Fruit fly (Drosophila melanogaster) whole organism, embryonic: ENCODE measurements around the gene Rad60.

Experiments used
- Antp ChIP-seq: fragments of 200-800 bp; sonication (Bioruptor generic); optimal IDR thresholded peaks from 3 replicates; lab custom pipeline; 2016; ENCODE audit warnings: missing biosample characterization, missing genetic modification characterization
- B-H2 ChIP-seq: fragments of 200-800 bp; sonication (Bioruptor generic); optimal IDR thresholded peaks from 2 replicates; lab custom pipeline; 2018; ENCODE audit warnings: missing biosample characterization, mild to moderate bottlenecking, missing genetic modification characterization
- Bdp1 ChIP-seq: fragments of 200-800 bp; sonication (Bioruptor generic); optimal IDR thresholded peaks from 3 replicates; lab custom pipeline; 2016; ENCODE audit warnings: missing biosample characterization, missing genetic modification characterization
- CG10274 ChIP-seq: fragments of 200-800 bp; sonication (Bioruptor generic); optimal IDR thresholded peaks from 3 replicates; lab custom pipeline; 2017; ENCODE audit warnings: missing biosample characterization, mild to moderate bottlenecking, missing genetic modification characterization
- CG13287 ChIP-seq: fragments of 200-800 bp; sonication (Bioruptor generic); IDR thresholded peaks from 2 replicates; pipeline ENCODE4 v1.3.6; 2022; ENCODE audit warnings: missing biosample characterization, missing genetic modification characterization; ENCODE audit not compliant: partially characterized antibody
- CG13775 ChIP-seq: fragments of 200-800 bp; sonication (Bioruptor generic); optimal IDR thresholded peaks from 3 replicates; lab custom pipeline; 2017; ENCODE audit warnings: missing biosample characterization, mild to moderate bottlenecking, missing genetic modification characterization
- CG14050 ChIP-seq: fragments of 200-800 bp; sonication (Bioruptor generic); IDR thresholded peaks from 3 replicates; pipeline ENCODE4 v1.3.6; 2022; ENCODE audit warnings: missing biosample characterization, missing genetic modification characterization
- CG14441 ChIP-seq: fragments of 200-800 bp; sonication (Bioruptor generic); IDR thresholded peaks from 2 replicates; pipeline ENCODE4 v1.3.6; 2022; ENCODE audit warnings: missing biosample characterization, missing genetic modification characterization
- CG14667 ChIP-seq: fragments of 200-800 bp; sonication (Bioruptor generic); IDR thresholded peaks from 2 replicates; pipeline ENCODE4 v1.3.6; 2022; ENCODE audit warnings: missing biosample characterization, missing genetic modification characterization
- CG17568 ChIP-seq: fragments of 200-800 bp; sonication (Bioruptor generic); optimal IDR thresholded peaks from 2 replicates; lab custom pipeline; 2018; ENCODE audit warnings: missing biosample characterization, mild to moderate bottlenecking, missing genetic modification characterization, moderate library complexity
- CG17829 ChIP-seq: fragments of 200-800 bp; optimal IDR thresholded peaks from 2 replicates; lab custom pipeline; 2019; ENCODE audit warnings: missing biosample characterization, mild to moderate bottlenecking, missing genetic modification characterization, moderate library complexity
- CG18599 ChIP-seq: fragments of 200-800 bp; sonication (Bioruptor generic); optimal IDR thresholded peaks from 3 replicates; lab custom pipeline; 2017; ENCODE audit warnings: missing biosample characterization, missing genetic modification characterization, mild to moderate bottlenecking, moderate library complexity, missing genetic modification reagents
- CG18764 ChIP-seq: fragments of 200-800 bp; sonication (Bioruptor generic); optimal IDR thresholded peaks from 3 replicates; lab custom pipeline; 2016; ENCODE audit warnings: missing biosample characterization, missing genetic modification characterization
- CG3847 ChIP-seq: fragments of 200-800 bp; sonication (Bioruptor generic); IDR thresholded peaks from 2 replicates; pipeline ENCODE4 v1.3.6; 2022; ENCODE audit warnings: missing biosample characterization, missing genetic modification characterization
- CG5245 ChIP-seq: fragments of 200-800 bp; sonication (Bioruptor generic); optimal IDR thresholded peaks from 3 replicates; lab custom pipeline; 2016; ENCODE audit warnings: missing biosample characterization, missing genetic modification characterization
- CG6272 ChIP-seq: fragments of 200-800 bp; sonication (Bioruptor generic); IDR thresholded peaks from 2 replicates; pipeline ENCODE4 v1.3.6; 2022; ENCODE audit warnings: missing biosample characterization, missing genetic modification characterization
- CG6689 ChIP-seq: fragments of 200-800 bp; sonication (Bioruptor generic); IDR thresholded peaks from 2 replicates; pipeline ENCODE4 v1.3.6; 2022; ENCODE audit warnings: missing biosample characterization, missing genetic modification characterization
- CG7987 ChIP-seq: fragments of 200-800 bp; sonication (Bioruptor generic); optimal IDR thresholded peaks from 2 replicates; lab custom pipeline; 2018; ENCODE audit warnings: missing biosample characterization, mild to moderate bottlenecking, missing genetic modification characterization, moderate library complexity
- CG8388 ChIP-seq: fragments of 200-800 bp; sonication (Bioruptor generic); optimal IDR thresholded peaks from 2 replicates; lab custom pipeline; 2019; ENCODE audit warnings: missing biosample characterization, mild to moderate bottlenecking, missing genetic modification characterization, moderate library complexity
- CG8924 ChIP-seq: fragments of 200-800 bp; optimal IDR thresholded peaks from 3 replicates; lab custom pipeline; 2019; ENCODE audit warnings: missing biosample characterization, mild to moderate bottlenecking, missing genetic modification characterization, moderate library complexity
- CG9797 ChIP-seq: fragments of 200-800 bp; sonication (Bioruptor generic); optimal IDR thresholded peaks from 3 replicates; lab custom pipeline; 2018; ENCODE audit warnings: missing biosample characterization, mild to moderate bottlenecking, missing genetic modification characterization
- ERR ChIP-seq: fragments of 200-800 bp; sonication (Bioruptor generic); optimal IDR thresholded peaks from 2 replicates; lab custom pipeline; 2016; ENCODE audit warnings: missing biosample characterization, missing genetic modification characterization
- Eip74EF ChIP-seq, 2 experiments: fragments of 200-800 bp in 1 of 2; fragments of >200 bp in 1 of 2; sonication (Bioruptor generic) in 1 of 2; optimal IDR thresholded peaks; 2 replicates each; lab custom pipeline; 2017 to 2019; ENCODE audit warnings: missing biosample characterization in 2 of 2, missing genetic modification characterization in 2 of 2, mild to moderate bottlenecking in 1 of 2, moderate library complexity in 1 of 2
- Fer2 ChIP-seq: fragments of 200-800 bp; sonication (Bioruptor generic); optimal IDR thresholded peaks from 2 replicates; lab custom pipeline; 2018; ENCODE audit warnings: missing biosample characterization, mild to moderate bottlenecking, missing genetic modification characterization, moderate library complexity
- Hr51 ChIP-seq, 2 experiments: fragments of 200-800 bp; sonication (Bioruptor generic); optimal IDR thresholded peaks; 2 replicates in 1 of 2; 3 replicates in 1 of 2; lab custom pipeline; 2016 to 2018; ENCODE audit warnings: missing biosample characterization in 2 of 2, missing genetic modification characterization in 2 of 2, mild to moderate bottlenecking in 1 of 2, moderate library complexity in 1 of 2
- Neu2 ChIP-seq: fragments of 200-800 bp; sonication (Bioruptor generic); optimal IDR thresholded peaks from 3 replicates; lab custom pipeline; 2016; ENCODE audit warnings: missing biosample characterization, missing genetic modification characterization, borderline replicate concordance
- Stat92E ChIP-seq, 3 experiments: fragments of >200 bp in 2 of 3; fragments of 200-800 bp in 1 of 3; sonication (Bioruptor generic) in 1 of 3; optimal IDR thresholded peaks; 2 replicates each; lab custom pipeline; 2017 to 2019; ENCODE audit warnings: missing biosample characterization in 3 of 3, missing genetic modification characterization in 3 of 3, mild to moderate bottlenecking in 1 of 3, moderate library complexity in 1 of 3
- Trl ChIP-seq, 3 experiments: fragments of >200 bp in 2 of 3; fragments of 200-800 bp in 1 of 3; sonication (Bioruptor generic) in 1 of 3; optimal IDR thresholded peaks; 2 replicates in 1 of 3; 3 replicates in 2 of 3; lab custom pipeline; 2016 to 2017; ENCODE audit warnings: missing biosample characterization in 1 of 3, missing genetic modification characterization in 1 of 3
- ap ChIP-seq: fragments of 200-800 bp; sonication (Bioruptor generic); IDR thresholded peaks from 2 replicates; pipeline ENCODE4 v1.3.6; 2022; ENCODE audit warnings: missing biosample characterization, missing genetic modification characterization
- bcd ChIP-seq: fragments of 200-800 bp; sonication (Bioruptor generic); optimal IDR thresholded peaks from 2 replicates; lab custom pipeline; 2017; ENCODE audit warnings: missing biosample characterization, mild to moderate bottlenecking, missing genetic modification characterization
- cad ChIP-seq: fragments of >200 bp; optimal IDR thresholded peaks from 2 replicates; lab custom pipeline; 2017; ENCODE audit warnings: missing biosample characterization, missing genetic modification characterization
- crc ChIP-seq: fragments of 200-800 bp; sonication (Bioruptor generic); optimal IDR thresholded peaks from 2 replicates; lab custom pipeline; 2016; ENCODE audit warnings: missing biosample characterization, missing genetic modification characterization
- dmrt99B ChIP-seq: fragments of 200-800 bp; sonication (Bioruptor generic); optimal IDR thresholded peaks from 2 replicates; lab custom pipeline; 2018; ENCODE audit warnings: missing biosample characterization, mild to moderate bottlenecking, missing genetic modification characterization, moderate library complexity
- gce ChIP-seq: fragments of 200-800 bp; sonication (Bioruptor generic); IDR thresholded peaks from 3 replicates; pipeline ENCODE4 v1.3.6; 2022; ENCODE audit warnings: missing biosample characterization, missing genetic modification characterization
- gem ChIP-seq: fragments of 200-800 bp; sonication (Bioruptor generic); optimal IDR thresholded peaks from 2 replicates; lab custom pipeline; 2019; ENCODE audit warnings: missing biosample characterization, mild to moderate bottlenecking, missing genetic modification characterization, moderate library complexity
- ham ChIP-seq: fragments of 200-800 bp; sonication (Bioruptor generic); IDR thresholded peaks from 2 replicates; pipeline ENCODE4 v1.3.6; 2022; ENCODE audit warnings: missing biosample characterization, missing genetic modification characterization
- hbn ChIP-seq: fragments of 200-800 bp; sonication (Bioruptor generic); IDR thresholded peaks from 2 replicates; pipeline ENCODE4 v1.3.6; 2022; ENCODE audit warnings: missing biosample characterization, missing genetic modification characterization; ENCODE audit not compliant: partially characterized antibody
- her ChIP-seq: fragments of 200-800 bp; sonication (Bioruptor generic); optimal IDR thresholded peaks from 2 replicates; lab custom pipeline; 2016; ENCODE audit warnings: missing biosample characterization, missing genetic modification characterization
- ind ChIP-seq: fragments of 200-800 bp; sonication (Bioruptor generic); optimal IDR thresholded peaks from 3 replicates; lab custom pipeline; 2016; ENCODE audit warnings: missing biosample characterization, missing genetic modification characterization
- kah ChIP-seq: fragments of 200-800 bp; sonication (Bioruptor generic); optimal IDR thresholded peaks from 2 replicates; lab custom pipeline; 2018; ENCODE audit warnings: missing biosample characterization, mild to moderate bottlenecking, missing genetic modification characterization
- lmd ChIP-seq: fragments of 200-800 bp; sonication (Bioruptor generic); IDR thresholded peaks from 2 replicates; pipeline ENCODE4 v1.3.6; 2022; ENCODE audit warnings: missing biosample characterization, missing genetic modification characterization
- mam ChIP-seq: fragments of 200-800 bp; sonication (Bioruptor generic); optimal IDR thresholded peaks from 3 replicates; lab custom pipeline; 2016; ENCODE audit warnings: missing biosample characterization, missing genetic modification characterization
- mirr ChIP-seq: fragments of 200-800 bp; sonication (Bioruptor generic); optimal IDR thresholded peaks from 3 replicates; lab custom pipeline; 2018; ENCODE audit warnings: missing biosample characterization, mild to moderate bottlenecking, missing genetic modification characterization
- pan ChIP-seq, 4 experiments: fragments of >200 bp in 3 of 4; fragments of 200-800 bp in 1 of 4; sonication (Bioruptor generic) in 1 of 4; optimal IDR thresholded peaks in 3 of 4; IDR thresholded peaks in 1 of 4; 2 replicates each; pipeline versions ENCODE4 v1.3.6 to Lab custom; 2017 to 2022; ENCODE audit warnings: missing biosample characterization in 2 of 4, missing genetic modification characterization in 2 of 4, mixed read lengths in 1 of 4
- ranshi ChIP-seq: fragments of 200-800 bp; sonication (Bioruptor generic); IDR thresholded peaks from 2 replicates; pipeline ENCODE4 v1.3.6; 2022; ENCODE audit warnings: missing biosample characterization, missing genetic modification characterization
- repo ChIP-seq: fragments of 200-800 bp; sonication (Bioruptor generic); optimal IDR thresholded peaks from 2 replicates; lab custom pipeline; 2016; ENCODE audit warnings: missing biosample characterization, missing genetic modification characterization
- slbo ChIP-seq: fragments of 200-800 bp; sonication (Bioruptor generic); IDR thresholded peaks from 2 replicates; pipeline ENCODE4 v1.3.6; 2022; ENCODE audit warnings: missing biosample characterization, missing genetic modification characterization
- sna ChIP-seq: fragments of 200-800 bp; sonication (Bioruptor generic); IDR thresholded peaks from 2 replicates; pipeline ENCODE4 v1.3.6; 2022; ENCODE audit warnings: missing biosample characterization, missing genetic modification characterization; ENCODE audit not compliant: partially characterized antibody
- trem ChIP-seq: fragments of 200-800 bp; optimal IDR thresholded peaks from 3 replicates; lab custom pipeline; 2019; ENCODE audit warnings: missing biosample characterization, mild to moderate bottlenecking, missing genetic modification characterization, moderate library complexity
- z ChIP-seq: fragments of 200-800 bp; sonication (Bioruptor generic); IDR thresholded peaks from 3 replicates; pipeline ENCODE4 v1.3.6; 2022; ENCODE audit warnings: missing biosample characterization, missing genetic modification characterization

The Rad60 gene

dm6 chr3R:23201122-23201521 lies 50.2 kb downstream of the Rad60 start (continued):
- TF ChIP-seq Hr51 (GFP tag; optimal IDR thresholded peaks at IDR 0.05; lab: Kevin White, UChicago) (no peak), Antp (no peak), ap (GFP tag; lab: Robert Waterston, UW) (no peak), her (GFP tag; lab: Kevin White, UChicago) (peak; percentile 7), crc (GFP tag; lab: Kevin White, UChicago) (no peak), CG8924 (tag; lab: Kevin White, UChicago) (no peak), CG13287 (GFP tag; lab: Robert Waterston, UW) (peak; percentile 47; the same call in 1 of the 2 replicates), CG13775 (GFP tag; lab: Kevin White, UChicago) (no peak), trem (no peak), CG10274 (GFP tag; lab: Kevin White, UChicago) (no peak), CG9797 (GFP tag; lab: Kevin White, UChicago) (no peak), CG18599 (GFP tag; lab: Kevin White, UChicago) (no peak), CG14441 (GFP tag; lab: Robert Waterston, UW) (no peak), CG7987 (GFP tag; lab: Kevin White, UChicago) (peak; percentile 19), Bdp1 (GFP tag; lab: Kevin White, UChicago) (no peak), gce (GFP tag; lab: Robert Waterston, UW) (no peak), Stat92E (GFP tag; optimal IDR thresholded peaks at IDR 0.05; lab: Kevin White, UChicago) (no peak), slbo (0 out of 2 replicates have a peak, but pooled peaks have one; percentile 8), hbn (GFP tag; lab: Robert Waterston, UW) (no peak), CG14667 (GFP tag; lab: Robert Waterston, UW) (no peak), bcd (GFP tag; lab: Kevin White, UChicago) (peak; percentile 30), ham (GFP tag; lab: Robert Waterston, UW) (no peak), ind (no peak), dmrt99B (tag; lab: Kevin White, UChicago) (no peak), z (peak; percentile 78), CG8388 (GFP tag; lab: Kevin White, UChicago) (no peak), repo (no peak), CG18764 (GFP tag; lab: Kevin White, UChicago) (no peak), CG14050 (GFP tag; lab: Robert Waterston, UW) (no peak), CG3847 (no peak), CG17568 (GFP tag; lab: Kevin White, UChicago) (no peak), lmd (GFP tag; lab: Robert Waterston, UW) (no peak), Eip74EF (GFP tag; optimal IDR thresholded peaks at IDR 0.05; lab: Kevin White, UChicago) (no peak), mirr (peak; percentile 42), kah (GFP tag; lab: Kevin White, UChicago) (no peak), gem (tag; lab: Kevin White, UChicago) (no peak), Neu2 (GFP tag; lab: Kevin White, UChicago) (no peak), mam (GFP tag; lab: Kevin White, UChicago) (no peak), B-H2 (GFP tag; lab: Kevin White, UChicago) (no peak), Fer2 (tag; lab: Kevin White, UChicago) (no peak), ERR (no peak), CG6689 (no peak), CG5245 (GFP tag; lab: Kevin White, UChicago) (no peak), Trl (optimal IDR thresholded peaks at IDR 0.05; lab: Kevin White, UChicago) (peak; percentile 31 to 49), Trl (GFP tag; optimal IDR thresholded peaks at IDR 0.05; lab: Kevin White, UChicago) (no peak), cad (GFP tag; lab: Kevin White, UChicago) (no peak), ranshi (GFP tag; lab: Robert Waterston, UW) (no peak), CG17829 (peak; percentile 41), pan (optimal IDR thresholded peaks at IDR 0.05; lab: Kevin White, UChicago) (no peak), pan (GFP tag; optimal IDR thresholded peaks at IDR 0.05 in 1 of 2, IDR thresholded peaks at IDR 0.05 in 1 of 2) (peak in 1 of 2 experiments; percentile 45), CG6272 (GFP tag; lab: Robert Waterston, UW) (no peak), sna (GFP tag; lab: Robert Waterston, UW) (peak; percentile 37; the same call in 1 of the 2 replicates)
